Worm (Caenorhabditis elegans): ENCODE data around the gene fbxa-31.

- TF ChIP-seq lin-35 (GFP tag; optimal IDR thresholded peaks at IDR 0.05) (no peak), lin-54 (GFP tag; optimal IDR thresholded peaks at IDR 0.05) (no peak), efl-1 (GFP tag; optimal IDR thresholded peaks at IDR 0.05) (no peak), dpl-1 (GFP tag; optimal IDR thresholded peaks at IDR 0.05) (no peak), ztf-28 (GFP tag; IDR thresholded peaks at IDR 0.05) (no peak), ama-1 (optimal IDR thresholded peaks at IDR 0.05) (no peak), ama-1 (GFP tag; optimal IDR thresholded peaks at IDR 0.05) (no peak), snpc-1.1 (tag; optimal IDR thresholded peaks at IDR 0.05; ENCODE audit: insufficient read depth) (no peak), chd-7 (tag; optimal IDR thresholded peaks at IDR 0.05) (no peak), hrde-1 (tag; optimal IDR thresholded peaks at IDR 0.05; ENCODE audit: borderline replicate concordance) (no peak), nhr-120 (GFP tag; IDR thresholded peaks at IDR 0.05) (no peak), D2030.7 (GFP tag; IDR thresholded peaks at IDR 0.05) (no peak), mel-28 (tag; optimal IDR thresholded peaks at IDR 0.05; ENCODE audit: borderline replicate concordance) (no peak), nfyb-1 (GFP tag; IDR thresholded peaks at IDR 0.05) (no peak)
These were observed 26.4 kb upstream of the fbxa-31 start, which contains the start of gene fbxa-28 for ce11 chrIII:1297604-1298003.

Data from whole organism, young adult.